Worm (Caenorhabditis elegans) whole organism, L4 larva: ENCODE measurements around the gene srx-77.

Experiments used
- D1046.2 ChIP-seq: fragments of 200-800 bp; sonication (Bioruptor generic); IDR thresholded peaks from 2 replicates; pipeline ENCODE4 v1.3.6; 2022; ENCODE audit warnings: missing genetic modification characterization, missing compliant biosample characterization
- F49E8.2 ChIP-seq: sonication (generic microtip); optimal IDR thresholded peaks from 2 replicates; lab custom pipeline; 2016; ENCODE audit warnings: missing compliant biosample characterization, mild to moderate bottlenecking, missing genetic modification characterization, borderline replicate concordance
- R02D3.7 ChIP-seq: fragments of 150-350 bp; sonication (generic microtip); optimal IDR thresholded peaks from 3 replicates; lab custom pipeline; 2014; ENCODE audit warnings: missing biosample characterization, missing genetic modification characterization
- T20F7.1 ChIP-seq: fragments of 200-800 bp; sonication (Bioruptor generic); optimal IDR thresholded peaks from 2 replicates; lab custom pipeline; 2018; ENCODE audit warnings: mild to moderate bottlenecking, missing genetic modification characterization, missing compliant biosample characterization
- attf-4 ChIP-seq: sonication (generic microtip); optimal IDR thresholded peaks from 3 replicates; lab custom pipeline; 2017; ENCODE audit warnings: missing biosample characterization, missing genetic modification characterization
- ceh-20 ChIP-seq: fragments of 200-800 bp; sonication (Bioruptor generic); IDR thresholded peaks from 2 replicates; pipeline ENCODE4 v1.3.6; 2022; ENCODE audit warnings: missing genetic modification reagents, missing genetic modification characterization, missing compliant biosample characterization
- ceh-44 ChIP-seq: fragments of 200-800 bp; sonication (Bioruptor generic); IDR thresholded peaks from 2 replicates; pipeline ENCODE4 v1.3.6; 2022; ENCODE audit warnings: missing genetic modification reagents, missing genetic modification characterization, missing compliant biosample characterization
- daf-19 ChIP-seq: fragments of 200-800 bp; sonication (Bioruptor generic); conservative IDR thresholded peaks from 2 replicates; pipeline ENCODE4 v1.3.6; 2022; ENCODE audit warnings: missing genetic modification characterization, missing compliant biosample characterization
- dmd-6 ChIP-seq: fragments of 200-800 bp; sonication (Bioruptor generic); IDR thresholded peaks from 2 replicates; pipeline ENCODE4 v1.3.6; 2022; ENCODE audit warnings: missing genetic modification reagents, missing genetic modification characterization, missing compliant biosample characterization
- dmd-8 ChIP-seq: fragments of 200-800 bp; sonication (Bioruptor generic); IDR thresholded peaks from 2 replicates; pipeline ENCODE4 v1.3.6; 2022; ENCODE audit warnings: missing genetic modification characterization, missing compliant biosample characterization
- duxl-1 ChIP-seq: sonication (generic microtip); optimal IDR thresholded peaks from 2 replicates; lab custom pipeline; 2016; ENCODE audit warnings: mild to moderate bottlenecking, missing genetic modification characterization, moderate library complexity, missing compliant biosample characterization; ENCODE audit not compliant: poor library complexity
- egl-27 ChIP-seq: sonication (generic microtip); optimal IDR thresholded peaks from 3 replicates; lab custom pipeline; 2017; ENCODE audit warnings: missing biosample characterization, missing genetic modification reagents, missing genetic modification characterization
- egl-43 ChIP-seq: fragments of 200-800 bp; sonication (Bioruptor generic); IDR thresholded peaks from 2 replicates; pipeline ENCODE4 v1.3.6; 2022; ENCODE audit warnings: missing genetic modification reagents, missing genetic modification characterization, missing compliant biosample characterization
- gei-8 ChIP-seq: fragments of 200-800 bp; sonication (Bioruptor generic); optimal IDR thresholded peaks from 2 replicates; lab custom pipeline; 2018; ENCODE audit warnings: mild to moderate bottlenecking, missing genetic modification characterization, missing compliant biosample characterization
- hlh-11 ChIP-seq: fragments of 200-800 bp; sonication (Bioruptor generic); optimal IDR thresholded peaks from 2 replicates; lab custom pipeline; 2018; ENCODE audit warnings: mild to moderate bottlenecking, missing genetic modification characterization, missing compliant biosample characterization
- jun-1 ChIP-seq: fragments of 150-350 bp; optimal IDR thresholded peaks from 2 replicates; lab custom pipeline; 2014; ENCODE audit warnings: missing biosample characterization, missing genetic modification reagents, missing genetic modification characterization
- lin-13 ChIP-seq: fragments of 150-350 bp; optimal IDR thresholded peaks from 2 replicates; lab custom pipeline; 2014; ENCODE audit warnings: missing biosample characterization, missing genetic modification reagents, missing genetic modification characterization
- lin-29 ChIP-seq: fragments of 200-800 bp; sonication (Bioruptor generic); IDR thresholded peaks from 2 replicates; pipeline ENCODE4 v1.3.6; 2022; ENCODE audit warnings: missing genetic modification reagents, missing genetic modification characterization, missing compliant biosample characterization
- lir-3 ChIP-seq: sonication (generic microtip); optimal IDR thresholded peaks from 2 replicates; lab custom pipeline; 2016; ENCODE audit warnings: mild to moderate bottlenecking, missing genetic modification characterization, missing compliant biosample characterization
- mxl-3 ChIP-seq: fragments of 200-800 bp; sonication (Bioruptor generic); optimal IDR thresholded peaks from 2 replicates; lab custom pipeline; 2018; ENCODE audit warnings: mild to moderate bottlenecking, missing genetic modification characterization, missing compliant biosample characterization
- nhr-11 ChIP-seq: fragments of 150-350 bp; optimal IDR thresholded peaks from 2 replicates; lab custom pipeline; 2014; ENCODE audit warnings: missing biosample characterization, missing genetic modification characterization
- nhr-25 ChIP-seq: sonication (generic microtip); optimal IDR thresholded peaks from 2 replicates; lab custom pipeline; 2017; ENCODE audit warnings: missing genetic modification characterization, mild to moderate bottlenecking, missing compliant biosample characterization, antibody characterized with exemption, moderate library complexity, borderline replicate concordance; ENCODE audit not compliant: insufficient read depth
- nhr-41 ChIP-seq: fragments of 200-800 bp; sonication (Bioruptor generic); IDR thresholded peaks from 2 replicates; pipeline ENCODE4 v1.3.6; 2022; ENCODE audit warnings: missing genetic modification reagents, missing genetic modification characterization, missing compliant biosample characterization
- nhr-42 ChIP-seq: fragments of 200-800 bp; sonication (Bioruptor generic); IDR thresholded peaks from 2 replicates; pipeline ENCODE4 v1.3.6; 2022; ENCODE audit warnings: missing genetic modification characterization, missing compliant biosample characterization
- nhr-48 ChIP-seq: sonication (generic microtip); optimal IDR thresholded peaks from 2 replicates; lab custom pipeline; 2016; ENCODE audit warnings: mild to moderate bottlenecking, missing genetic modification characterization, missing compliant biosample characterization
- nhr-6 ChIP-seq: fragments of 150-350 bp; optimal IDR thresholded peaks from 2 replicates; lab custom pipeline; 2014; ENCODE audit warnings: missing biosample characterization, missing genetic modification characterization
- nhr-76 ChIP-seq: fragments of 150-350 bp; optimal IDR thresholded peaks from 2 replicates; lab custom pipeline; 2014; ENCODE audit warnings: missing biosample characterization, missing genetic modification characterization
- php-3 ChIP-seq: fragments of 200-800 bp; sonication (Bioruptor generic); IDR thresholded peaks from 2 replicates; pipeline ENCODE4 v1.3.6; 2022; ENCODE audit warnings: missing genetic modification reagents, missing genetic modification characterization, missing compliant biosample characterization
- sdz-12 ChIP-seq: fragments of 200-800 bp; sonication (Bioruptor generic); optimal IDR thresholded peaks from 2 replicates; lab custom pipeline; 2018; ENCODE audit warnings: mild to moderate bottlenecking, missing genetic modification characterization, missing compliant biosample characterization
- set-16 ChIP-seq: fragments of 200-800 bp; sonication (Bioruptor generic); IDR thresholded peaks from 2 replicates; pipeline ENCODE4 v1.3.6; 2022; ENCODE audit warnings: missing genetic modification reagents, missing genetic modification characterization, missing compliant biosample characterization
- unc-130 ChIP-seq: sonication (generic microtip); optimal IDR thresholded peaks from 2 replicates; lab custom pipeline; 2016; ENCODE audit warnings: missing genetic modification reagents, missing genetic modification characterization, missing compliant biosample characterization
- unc-62 ChIP-seq, 3 experiments: fragments of 150-350 bp in 1 of 3; sonication (generic microtip); optimal IDR thresholded peaks in 2 of 3; peaks in 1 of 3; 1 replicate in 1 of 3; 2 replicates in 2 of 3; lab custom pipeline; 2014 to 2017; ENCODE audit warnings: missing biosample characterization in 3 of 3, missing genetic modification characterization in 3 of 3, missing genetic modification reagents in 3 of 3, missing genotype in 1 of 3
- vab-7 ChIP-seq: fragments of 200-800 bp; sonication (Bioruptor generic); IDR thresholded peaks from 2 replicates; pipeline ENCODE4 v1.3.6; 2022; ENCODE audit warnings: missing genetic modification reagents, missing genetic modification characterization, missing compliant biosample characterization
- zfp-2 ChIP-seq: sonication (generic microtip); optimal IDR thresholded peaks from 2 replicates; lab custom pipeline; 2016; ENCODE audit warnings: mild to moderate bottlenecking, missing genetic modification characterization, missing compliant biosample characterization
- zip-11 ChIP-seq: fragments of 200-800 bp; sonication (Bioruptor generic); IDR thresholded peaks from 2 replicates; pipeline ENCODE4 v1.3.6; 2022; ENCODE audit warnings: missing genetic modification characterization, missing compliant biosample characterization
- ztf-7 ChIP-seq: fragments of 150-350 bp; optimal IDR thresholded peaks from 2 replicates; lab custom pipeline; 2014; ENCODE audit warnings: missing biosample characterization, missing genetic modification characterization

srx-77 gene

DNA sequence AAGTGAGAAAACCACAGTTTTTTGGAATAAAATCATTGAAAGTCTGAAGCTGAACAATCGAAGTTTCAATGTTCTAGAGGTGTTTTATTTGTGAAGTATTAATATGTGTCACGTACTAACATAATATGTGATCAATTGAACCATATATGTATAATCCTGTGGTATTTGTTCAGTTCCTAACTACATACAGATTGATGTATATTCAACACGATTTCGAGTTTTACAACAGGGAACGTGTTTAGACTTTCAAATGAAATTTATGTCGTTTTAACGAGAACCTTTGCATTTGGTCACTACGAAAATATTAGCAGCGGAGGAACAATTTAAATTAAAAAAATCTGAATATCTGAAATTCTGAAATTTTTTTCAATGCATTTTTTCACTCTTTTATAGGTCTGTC lies 6.0 kb upstream of the srx-77 start, which contains the start of gene K03B4.8 (continued):
- TF ChIP-seq duxl-1 (tag; lab: Kevin White, UChicago): no peak

DNA sequence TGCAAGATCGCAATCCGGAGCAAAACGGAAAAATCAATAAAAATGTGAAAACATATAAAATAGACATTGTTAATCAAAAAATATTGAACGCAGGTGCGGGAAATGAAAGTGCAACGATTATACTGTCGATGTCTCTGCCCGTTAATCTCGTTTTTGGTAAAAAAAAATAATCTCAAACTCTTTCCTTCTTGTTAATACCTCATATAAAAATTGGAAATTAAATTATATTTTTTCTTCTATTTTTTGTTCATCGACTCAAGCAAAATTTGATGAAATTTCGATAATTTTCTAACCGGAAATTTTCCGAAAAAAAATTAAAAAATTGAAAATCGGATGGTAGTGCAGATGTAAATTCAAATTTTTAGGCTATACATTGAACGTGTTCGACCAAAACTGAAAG lies 4.0 kb upstream of the srx-77 start, which contains the start of gene K03B4.9:
K03B4.9 (minus strand) TSS at position 101 of the 400 bp plus-strand sequence.
- TF ChIP-seq lir-3 (tag; lab: Kevin White, UChicago): no peak
- TF ChIP-seq ceh-44 (GFP tag; lab: Robert Waterston, UW): no peak
- no peak for TF ChIP-seq nhr-42 (GFP tag; lab: Robert Waterston, UW)
- no peak for TF ChIP-seq ceh-20
- TF ChIP-seq zip-11 (GFP tag; lab: Robert Waterston, UW): no peak
- no peak for TF ChIP-seq lin-13
- TF ChIP-seq nhr-25 (tag; lab: Kevin White, UChicago): no peak
- no peak for TF ChIP-seq gei-8

DNA sequence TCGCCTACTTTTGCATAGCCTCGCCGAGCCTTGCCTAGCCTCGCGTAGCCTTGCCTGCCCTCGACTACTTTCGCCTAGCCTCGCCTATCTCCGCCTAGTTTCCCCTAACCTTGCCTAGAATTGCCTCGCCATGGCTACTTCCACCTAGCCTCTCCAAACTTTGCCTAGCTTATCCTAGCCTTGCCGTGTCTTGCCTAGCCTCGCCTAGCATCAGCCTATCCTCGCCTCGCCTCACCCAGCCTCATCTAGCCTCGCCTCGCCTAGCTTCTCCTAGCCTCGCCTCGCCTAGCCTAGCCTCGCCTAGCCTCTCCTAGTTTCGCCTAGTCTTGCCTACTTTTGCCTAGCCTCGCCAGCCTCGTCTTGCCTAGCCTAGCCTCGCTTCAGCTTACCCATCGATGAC lies 1.5 kb downstream of the srx-77 start:
- TF ChIP-seq R02D3.7 (tag; lab: Kevin White, UChicago) (no peak), ztf-7 (no peak), nhr-42 (GFP tag; lab: Robert Waterston, UW) (no peak), dmd-8 (GFP tag; lab: Robert Waterston, UW) (peak; percentile 45; the same call in 1 of the 2 replicates), nhr-48 (tag; lab: Kevin White, UChicago) (no peak), unc-62 (GFP tag; optimal IDR thresholded peaks at IDR 0.05 in 1 of 2; lab: Kevin White, UChicago) (no peak), unc-62 (tag; optimal IDR thresholded peaks at IDR 0.05; lab: Kevin White, UChicago) (no peak), jun-1 (tag; lab: Kevin White, UChicago) (no peak), dmd-6 (GFP tag; lab: Robert Waterston, UW) (no peak), set-16 (GFP tag; lab: Robert Waterston, UW) (peak; percentile 80), T20F7.1 (GFP tag; lab: Kevin White, UChicago) (no peak), duxl-1 (tag; lab: Kevin White, UChicago) (no peak), egl-43 (GFP tag; lab: Robert Waterston, UW) (no peak), egl-27 (no peak), zip-11 (GFP tag; lab: Robert Waterston, UW) (no peak)

DNA sequence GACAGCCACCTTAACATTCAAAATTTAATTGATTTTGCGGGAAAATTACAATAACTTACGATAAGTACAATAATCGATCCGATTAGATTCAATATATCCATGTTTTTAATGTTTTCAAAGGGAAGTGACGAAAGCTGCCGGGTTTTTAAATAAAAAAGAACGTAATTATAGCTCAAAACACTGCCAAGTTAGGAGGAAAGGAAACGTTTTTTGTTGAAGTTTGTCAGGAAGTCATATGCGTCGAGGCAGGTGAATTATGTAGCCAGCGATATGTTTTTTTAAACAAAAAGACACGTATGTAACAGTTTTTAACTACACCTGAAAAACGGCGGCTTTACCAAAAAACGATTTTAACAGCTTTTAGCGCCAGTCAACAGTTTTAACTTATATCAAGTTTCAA lies 2.9 kb downstream of the srx-77 start, which contains the start of gene srx-73:
srx-73 (minus strand) TSS at position 101 of the 400 bp plus-strand sequence.
- no peak for TF ChIP-seq php-3 (GFP tag; lab: Robert Waterston, UW)
- no peak for TF ChIP-seq nhr-41
- TF ChIP-seq nhr-11: no peak
- TF ChIP-seq lin-29 (GFP tag; lab: Robert Waterston, UW): no peak
- TF ChIP-seq mxl-3 (GFP tag; lab: Kevin White, UChicago): no peak
- TF ChIP-seq hlh-11 (tag; lab: Kevin White, UChicago): no peak
- no peak for TF ChIP-seq nhr-76 (tag; lab: Kevin White, UChicago)
- no peak for TF ChIP-seq D1046.2 (GFP tag; lab: Robert Waterston, UW)
- TF ChIP-seq zfp-2 (tag; lab: Kevin White, UChicago): no peak
- no peak for TF ChIP-seq daf-19 (GFP tag; lab: Robert Waterston, UW)
- no peak for TF ChIP-seq ceh-44 (GFP tag; lab: Robert Waterston, UW)
- TF ChIP-seq unc-130 (GFP tag; lab: Kevin White, UChicago): no peak
- no peak for TF ChIP-seq nhr-48 (tag; lab: Kevin White, UChicago)
- TF ChIP-seq sdz-12 (GFP tag; lab: Kevin White, UChicago): no peak
- no peak for TF ChIP-seq zip-11 (GFP tag; lab: Robert Waterston, UW)
- TF ChIP-seq F49E8.2: no peak
- no peak for TF ChIP-seq attf-4
- no peak for TF ChIP-seq nhr-6
- TF ChIP-seq vab-7: no peak
